Worm (Caenorhabditis elegans) whole organism, L1 larva: ENCODE measurements around the gene srx-134.

Experiments
- ama-1 ChIP-seq: fragments of 150-350 bp; optimal IDR thresholded peaks from 2 replicates; lab custom pipeline; 2014
- ceh-8 ChIP-seq: fragments of 200-800 bp; sonication (Bioruptor generic); optimal IDR thresholded peaks from 2 replicates; lab custom pipeline; 2018; ENCODE audit warnings: mild to moderate bottlenecking, missing genetic modification characterization, moderate library complexity, missing compliant biosample characterization
- dsc-1 ChIP-seq: sonication (generic microtip); optimal IDR thresholded peaks from 2 replicates; lab custom pipeline; 2016; ENCODE audit warnings: mild to moderate bottlenecking, missing genetic modification characterization, missing compliant biosample characterization
- hpl-2 ChIP-seq: fragments of 150-350 bp; optimal IDR thresholded peaks from 2 replicates; lab custom pipeline; 2014; ENCODE audit warnings: missing biosample characterization, missing genetic modification reagents, missing genetic modification characterization
- isw-1 ChIP-seq: fragments of 200-800 bp; sonication (Bioruptor generic); IDR thresholded peaks from 2 replicates; pipeline ENCODE4 v1.3.6; 2022; ENCODE audit warnings: missing genetic modification characterization, missing compliant biosample characterization
- mef-2 ChIP-seq: fragments of 150-350 bp; optimal IDR thresholded peaks from 2 replicates; lab custom pipeline; 2014; ENCODE audit warnings: missing biosample characterization, missing genetic modification characterization
- nhr-77 ChIP-seq: fragments of 150-350 bp; optimal IDR thresholded peaks from 2 replicates; lab custom pipeline; 2014; ENCODE audit warnings: missing biosample characterization, missing genetic modification characterization
- nhr-85 ChIP-seq: sonication (generic microtip); peaks from one replicate; lab custom pipeline; 2016; ENCODE audit warnings: missing genetic modification characterization, inconsistent platforms, missing compliant biosample characterization
- zag-1 ChIP-seq: fragments of 150-350 bp; optimal IDR thresholded peaks from 2 replicates; lab custom pipeline; 2014; ENCODE audit warnings: missing biosample characterization, missing genetic modification characterization

DNA sequence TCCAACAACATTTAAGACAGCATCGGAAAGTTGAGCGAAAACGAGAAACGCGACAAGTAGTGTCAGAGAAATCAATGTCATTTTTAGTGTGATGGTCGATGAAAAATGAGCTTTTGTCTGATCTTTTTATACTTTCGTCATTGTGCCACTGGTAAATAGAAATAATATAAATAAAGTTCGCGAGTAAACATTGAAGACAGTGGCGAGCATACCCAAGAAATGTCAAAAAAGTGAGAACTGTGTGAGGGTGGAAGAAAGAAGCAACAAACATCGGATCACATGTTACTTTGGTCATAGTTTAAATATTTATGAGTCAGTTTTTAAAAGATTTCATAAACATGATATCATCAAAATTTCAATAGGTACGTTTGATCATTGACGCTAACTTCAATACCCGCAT, 2.0 kb downstream of the srx-134 start, which contains the start of gene ttr-21:
- TF ChIP-seq isw-1 (GFP tag; lab: Robert Waterston, UW) (no peak), zag-1 (no peak), mef-2 (tag; lab: Kevin White, UChicago) (no peak), nhr-85 (no peak), nhr-77 (tag; lab: Kevin White, UChicago) (no peak), dsc-1 (tag; lab: Kevin White, UChicago) (no peak), hpl-2 (no peak), ceh-8 (GFP tag; lab: Kevin White, UChicago) (no peak), ama-1 (lab: Kevin White, UChicago) (no peak)
